Worm (Caenorhabditis elegans): ENCODE measurements around the gene F09C6.13.

- TF ChIP-seq pha-4 (tag; optimal IDR thresholded peaks at IDR 0.05) (no peak), chd-7 (tag; optimal IDR thresholded peaks at IDR 0.05) (no peak), tbx-9 (tag; optimal IDR thresholded peaks at IDR 0.05; ENCODE audit: borderline replicate concordance) (no peak), snpc-1.3 (tag; optimal IDR thresholded peaks at IDR 0.05; ENCODE audit: insufficient read depth) (no peak), snpc-3.4 (tag; optimal IDR thresholded peaks at IDR 0.05) (no peak), unc-130 (GFP tag; optimal IDR thresholded peaks at IDR 0.05) (no peak), ama-1 (optimal IDR thresholded peaks at IDR 0.05) (no peak), ama-1 (GFP tag; optimal IDR thresholded peaks at IDR 0.05) (no peak), lin-40 (tag; optimal IDR thresholded peaks at IDR 0.05) (no peak), mel-28 (tag; optimal IDR thresholded peaks at IDR 0.05; ENCODE audit: borderline replicate concordance) (no peak), Y67H2A.10 (GFP tag; conservative IDR thresholded peaks at IDR 0.05) (no peak)
Observed at ce11 chrV:16879532-16879931, 5.3 kb upstream of the F09C6.13 start.
